Worm (Caenorhabditis elegans) whole organism, L4 larva: ENCODE results near the gene ZK1320.3.
A peak's percentile ranks its signal among the peaks of the same experiment; 100 is the strongest.

Experiments
- D1046.2 ChIP-seq: fragments of 200-800 bp; sonication (Bioruptor generic); IDR thresholded peaks from 2 replicates; pipeline ENCODE4 v1.3.6; 2022; ENCODE audit warnings: missing genetic modification characterization, missing compliant biosample characterization
- T20F7.1 ChIP-seq: fragments of 200-800 bp; sonication (Bioruptor generic); optimal IDR thresholded peaks from 2 replicates; lab custom pipeline; 2018; ENCODE audit warnings: mild to moderate bottlenecking, missing genetic modification characterization, missing compliant biosample characterization
- T26A8.4 ChIP-seq: fragments of 200-800 bp; sonication (Bioruptor generic); IDR thresholded peaks from 2 replicates; pipeline ENCODE4 v1.3.6; 2022; ENCODE audit warnings: missing genetic modification characterization, missing compliant biosample characterization
- Y105C5A.15 ChIP-seq: fragments of 200-800 bp; sonication (Bioruptor generic); IDR thresholded peaks from 2 replicates; pipeline ENCODE4 v1.3.6; 2022; ENCODE audit warnings: missing genetic modification characterization, missing compliant biosample characterization
- Y48G9A.11 ChIP-seq: fragments of 200-800 bp; sonication (Bioruptor generic); IDR thresholded peaks from 2 replicates; pipeline ENCODE4 v1.3.6; 2022; ENCODE audit warnings: missing genetic modification reagents, missing genetic modification characterization, missing compliant biosample characterization
- aha-1 ChIP-seq: fragments of 150-350 bp; peaks from one replicate; lab custom pipeline; 2014; ENCODE audit warnings: missing biosample characterization, missing genetic modification characterization
- ama-1 ChIP-seq: fragments of 150-350 bp; optimal IDR thresholded peaks from 2 replicates; lab custom pipeline; 2014; ENCODE audit warnings: inconsistent platforms, mixed read lengths
- ceh-20 ChIP-seq: fragments of 200-800 bp; sonication (Bioruptor generic); IDR thresholded peaks from 2 replicates; pipeline ENCODE4 v1.3.6; 2022; ENCODE audit warnings: missing genetic modification reagents, missing genetic modification characterization, missing compliant biosample characterization
- ceh-62 ChIP-seq: sonication (generic microtip); optimal IDR thresholded peaks from 2 replicates; lab custom pipeline; 2017; ENCODE audit warnings: missing biosample characterization, missing genetic modification characterization
- ces-1 ChIP-seq: fragments of 150-350 bp; sonication (generic microtip); optimal IDR thresholded peaks from 4 replicates; lab custom pipeline; 2014; ENCODE audit warnings: missing biosample characterization, missing genetic modification reagents, missing genetic modification characterization
- cey-2 ChIP-seq: sonication (generic microtip); optimal IDR thresholded peaks from 3 replicates; lab custom pipeline; 2017; ENCODE audit warnings: missing genetic modification characterization, mild to moderate bottlenecking, missing compliant biosample characterization, antibody characterized with exemption, borderline replicate concordance; ENCODE audit not compliant: insufficient read depth
- daf-16 ChIP-seq, 3 experiments: sonication (generic microtip); optimal IDR thresholded peaks; 2 replicates each; lab custom pipeline; 2016 to 2017; ENCODE audit warnings: missing genetic modification characterization in 3 of 3, missing genetic modification reagents in 3 of 3, mild to moderate bottlenecking in 2 of 3, missing compliant biosample characterization in 2 of 3, missing biosample characterization in 1 of 3, moderate library complexity in 1 of 3
- daf-19 ChIP-seq: fragments of 200-800 bp; sonication (Bioruptor generic); conservative IDR thresholded peaks from 2 replicates; pipeline ENCODE4 v1.3.6; 2022; ENCODE audit warnings: missing genetic modification characterization, missing compliant biosample characterization
- daf-8 ChIP-seq: fragments of 200-800 bp; sonication (Bioruptor generic); IDR thresholded peaks from 2 replicates; pipeline ENCODE4 v1.3.6; 2022; ENCODE audit warnings: missing genetic modification characterization, missing compliant biosample characterization
- dmd-6 ChIP-seq: fragments of 200-800 bp; sonication (Bioruptor generic); IDR thresholded peaks from 2 replicates; pipeline ENCODE4 v1.3.6; 2022; ENCODE audit warnings: missing genetic modification reagents, missing genetic modification characterization, missing compliant biosample characterization
- dmd-8 ChIP-seq: fragments of 200-800 bp; sonication (Bioruptor generic); IDR thresholded peaks from 2 replicates; pipeline ENCODE4 v1.3.6; 2022; ENCODE audit warnings: missing genetic modification characterization, missing compliant biosample characterization
- dve-1 ChIP-seq: sonication (generic microtip); optimal IDR thresholded peaks from 2 replicates; lab custom pipeline; 2017; ENCODE audit warnings: antibody characterized with exemption, mild to moderate bottlenecking, missing genetic modification characterization, missing compliant biosample characterization; ENCODE audit not compliant: insufficient read depth
- hlh-11 ChIP-seq: fragments of 200-800 bp; sonication (Bioruptor generic); optimal IDR thresholded peaks from 2 replicates; lab custom pipeline; 2018; ENCODE audit warnings: mild to moderate bottlenecking, missing genetic modification characterization, missing compliant biosample characterization
- hmg-1.1 ChIP-seq: fragments of 200-800 bp; sonication (Bioruptor generic); IDR thresholded peaks from 2 replicates; pipeline ENCODE4 v1.3.6; 2022; ENCODE audit warnings: missing genetic modification reagents, missing genetic modification characterization, missing compliant biosample characterization
- jun-1 ChIP-seq: fragments of 150-350 bp; optimal IDR thresholded peaks from 2 replicates; lab custom pipeline; 2014; ENCODE audit warnings: missing biosample characterization, missing genetic modification reagents, missing genetic modification characterization
- lin-13 ChIP-seq: fragments of 150-350 bp; optimal IDR thresholded peaks from 2 replicates; lab custom pipeline; 2014; ENCODE audit warnings: missing biosample characterization, missing genetic modification reagents, missing genetic modification characterization
- madf-9 ChIP-seq: fragments of 200-800 bp; sonication (Bioruptor generic); conservative IDR thresholded peaks from 2 replicates; pipeline ENCODE4 v1.3.6; 2022; ENCODE audit warnings: missing genetic modification reagents, missing genetic modification characterization, missing compliant biosample characterization
- mdl-1 ChIP-seq, 2 experiments: fragments of 150-350 bp in 1 of 2; sonication (generic microtip) in 1 of 2; optimal IDR thresholded peaks; 2 replicates each; lab custom pipeline; 2014 to 2017; ENCODE audit warnings: missing biosample characterization in 2 of 2, missing genetic modification characterization in 2 of 2
- mdt-29 ChIP-seq: fragments of 200-800 bp; sonication (Bioruptor generic); IDR thresholded peaks from 2 replicates; pipeline ENCODE4 v1.3.6; 2022; ENCODE audit warnings: missing genetic modification reagents, missing genetic modification characterization, missing compliant biosample characterization
- mep-1 ChIP-seq: fragments of 150-350 bp; sonication (generic microtip); optimal IDR thresholded peaks from 3 replicates; lab custom pipeline; 2014; ENCODE audit warnings: missing biosample characterization, missing genetic modification characterization
- mxl-3 ChIP-seq: fragments of 200-800 bp; sonication (Bioruptor generic); optimal IDR thresholded peaks from 2 replicates; lab custom pipeline; 2018; ENCODE audit warnings: mild to moderate bottlenecking, missing genetic modification characterization, missing compliant biosample characterization
- nhr-10 ChIP-seq: fragments of 150-350 bp; optimal IDR thresholded peaks from 2 replicates; lab custom pipeline; 2014; ENCODE audit warnings: missing biosample characterization, missing genetic modification characterization
- nhr-102 ChIP-seq: sonication (generic microtip); optimal IDR thresholded peaks from 2 replicates; lab custom pipeline; 2016; ENCODE audit warnings: mild to moderate bottlenecking, missing genetic modification characterization, moderate library complexity, missing compliant biosample characterization
- nhr-28 ChIP-seq: fragments of 150-350 bp; optimal IDR thresholded peaks from 2 replicates; lab custom pipeline; 2014; ENCODE audit warnings: missing biosample characterization, missing genetic modification characterization
- nhr-41 ChIP-seq: fragments of 200-800 bp; sonication (Bioruptor generic); IDR thresholded peaks from 2 replicates; pipeline ENCODE4 v1.3.6; 2022; ENCODE audit warnings: missing genetic modification reagents, missing genetic modification characterization, missing compliant biosample characterization
- nhr-48 ChIP-seq: sonication (generic microtip); optimal IDR thresholded peaks from 2 replicates; lab custom pipeline; 2016; ENCODE audit warnings: mild to moderate bottlenecking, missing genetic modification characterization, missing compliant biosample characterization
- php-3 ChIP-seq: fragments of 200-800 bp; sonication (Bioruptor generic); IDR thresholded peaks from 2 replicates; pipeline ENCODE4 v1.3.6; 2022; ENCODE audit warnings: missing genetic modification reagents, missing genetic modification characterization, missing compliant biosample characterization
- pqm-1 ChIP-seq: sonication (generic microtip); optimal IDR thresholded peaks from 2 replicates; lab custom pipeline; 2017; ENCODE audit warnings: missing biosample characterization, missing genetic modification characterization
- saeg-2 ChIP-seq: fragments of 200-800 bp; sonication (Bioruptor generic); IDR thresholded peaks from 2 replicates; pipeline ENCODE4 v1.3.6; 2022; ENCODE audit warnings: missing genetic modification reagents, missing genetic modification characterization, missing compliant biosample characterization
- snpc-4 ChIP-seq: fragments of 150-350 bp; optimal IDR thresholded peaks from 2 replicates; lab custom pipeline; 2014; ENCODE audit warnings: missing biosample characterization, missing genetic modification characterization
- unc-39 ChIP-seq: sonication (generic microtip); optimal IDR thresholded peaks from 2 replicates; lab custom pipeline; 2017; ENCODE audit warnings: missing biosample characterization, missing genetic modification characterization
- unc-62 ChIP-seq, 3 experiments: fragments of 150-350 bp in 1 of 3; sonication (generic microtip); optimal IDR thresholded peaks in 2 of 3; peaks in 1 of 3; 1 replicate in 1 of 3; 2 replicates in 2 of 3; lab custom pipeline; 2014 to 2017; ENCODE audit warnings: missing biosample characterization in 3 of 3, missing genetic modification characterization in 3 of 3, missing genetic modification reagents in 3 of 3, missing genotype in 1 of 3

Gene ZK1320.3

ce11 chrII:9662797-9663196 lies 2.6 kb upstream of the ZK1320.3 start, which contains the start of gene cyp-13A10:
Gene cyp-13A10 (minus strand): TSS chrII:9662884.
- TF ChIP-seq unc-39 (tag; lab: Kevin White, UChicago) (no peak), nhr-28 (tag; lab: Kevin White, UChicago) (peak; percentile 53)

DNA sequence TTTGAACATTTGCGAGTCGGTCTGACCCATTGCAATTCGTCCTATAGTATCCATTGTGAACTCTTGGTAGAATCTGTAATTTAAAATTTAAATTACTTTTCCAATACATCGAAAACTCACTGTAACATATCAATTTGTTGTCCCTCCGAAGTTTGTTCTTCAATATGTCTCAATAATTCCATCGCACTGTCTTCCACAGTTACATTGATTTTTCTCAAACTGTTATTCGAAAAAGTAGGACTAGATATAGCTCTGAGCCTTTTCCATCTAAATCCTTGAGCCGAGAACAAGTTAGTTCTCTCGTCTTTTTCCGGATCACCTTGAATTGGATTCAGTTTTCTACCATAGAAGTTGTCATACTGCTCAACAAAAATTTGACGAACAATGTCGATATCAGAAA lies 1.9 kb upstream of the ZK1320.3 start:
- TF ChIP-seq aha-1 (tag; lab: Kevin White, UChicago) = peak; percentile 95
- TF ChIP-seq ama-1 (lab: Kevin White, UChicago) = no peak
- TF ChIP-seq, all 104 proteins: peak for 1

ce11 chrII:9658915-9659314 lies 1.3 kb downstream of the ZK1320.3 start, which contains the start of gene ZK1320.2:
Gene ZK1320.2 (minus strand): TSS chrII:9659002.
- TF ChIP-seq Y105C5A.15 (GFP tag; lab: Robert Waterston, UW) (no peak), dve-1 (tag; lab: Kevin White, UChicago) (peak; percentile 17), mdt-29 (GFP tag; lab: Robert Waterston, UW) (no peak), aha-1 (tag; lab: Kevin White, UChicago) (no peak), pqm-1 (tag; lab: Kevin White, UChicago) (peak; percentile 69), Y48G9A.11 (GFP tag; lab: Robert Waterston, UW) (no peak), lin-13 (GFP tag; lab: Kevin White, UChicago) (no peak), daf-16 (GFP tag; optimal IDR thresholded peaks at IDR 0.05; lab: Kevin White, UChicago) (no peak), daf-16 (tag; optimal IDR thresholded peaks at IDR 0.05; lab: Kevin White, UChicago) (peak; percentile 43), daf-19 (GFP tag; lab: Robert Waterston, UW) (no peak), jun-1 (no peak), nhr-28 (tag; lab: Kevin White, UChicago) (peak; percentile 55), cey-2 (tag; lab: Kevin White, UChicago) (no peak), unc-62 (GFP tag; optimal IDR thresholded peaks at IDR 0.05 in 1 of 2; lab: Kevin White, UChicago) (no peak), unc-62 (tag; optimal IDR thresholded peaks at IDR 0.05; lab: Kevin White, UChicago) (no peak), saeg-2 (GFP tag; lab: Robert Waterston, UW) (no peak), ces-1 (GFP tag; lab: Kevin White, UChicago) (no peak), nhr-10 (no peak), dmd-6 (GFP tag; lab: Robert Waterston, UW) (peak; percentile 48; the same call in 1 of the 2 replicates), D1046.2 (no peak), hmg-1.1 (GFP tag; lab: Robert Waterston, UW) (no peak)

DNA sequence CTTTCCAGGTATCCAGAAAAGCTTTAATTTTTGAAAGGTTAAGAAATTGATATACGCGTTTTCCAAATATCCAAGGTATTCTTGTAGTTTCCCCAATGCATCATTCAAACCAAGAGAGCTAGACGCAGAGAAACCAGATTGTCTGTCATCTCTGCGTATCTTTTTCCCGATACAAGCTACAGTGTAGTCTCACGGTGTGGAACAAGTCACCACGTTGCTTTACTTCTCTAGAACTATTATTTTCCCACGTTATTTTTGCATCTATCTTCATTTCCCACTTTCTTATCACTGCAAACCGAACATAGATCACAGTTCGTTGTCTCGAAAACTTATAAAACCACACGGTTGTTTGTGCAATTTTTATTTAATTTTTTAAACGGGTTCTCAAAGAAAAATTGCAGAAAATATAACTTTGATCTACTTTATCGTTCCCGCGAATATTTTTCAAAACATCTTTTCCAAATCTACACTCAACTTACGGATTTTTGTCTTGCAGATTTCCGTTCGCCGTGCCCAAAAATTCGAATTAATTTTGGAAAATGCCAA lies 3.9 kb downstream of the ZK1320.3 start, which contains the start of gene gstk-1:
gstk-1 (plus strand) TSS at position 496 of the 546 bp plus-strand sequence.
- TF ChIP-seq madf-9 (GFP tag; lab: Robert Waterston, UW) (no peak), mdl-1 (tag; optimal IDR thresholded peaks at IDR 0.05; lab: Kevin White, UChicago) (peak in 1 of 2 experiments; percentile 60), mep-1 (tag; lab: Kevin White, UChicago) (peak; percentile 30), daf-8 (GFP tag; lab: Robert Waterston, UW) (no peak), nhr-48 (tag; lab: Kevin White, UChicago) (peak; percentile 67), mxl-3 (peak; percentile 98), dmd-8 (GFP tag; lab: Robert Waterston, UW) (0 out of 2 replicates have a peak, but pooled peaks have one; percentile 25), T20F7.1 (GFP tag; lab: Kevin White, UChicago) (peak; percentile 16), hlh-11 (tag; lab: Kevin White, UChicago) (peak; percentile 68), ama-1 (lab: Kevin White, UChicago) (no peak), snpc-4 (tag; lab: Kevin White, UChicago) (no peak), daf-16 (GFP tag; optimal IDR thresholded peaks at IDR 0.05; lab: Kevin White, UChicago) (no peak), daf-16 (tag; optimal IDR thresholded peaks at IDR 0.05; lab: Kevin White, UChicago) (peak; percentile 65), saeg-2 (GFP tag; lab: Robert Waterston, UW) (no peak), nhr-28 (tag; lab: Kevin White, UChicago) (peak; percentile 62), aha-1 (tag; lab: Kevin White, UChicago) (peak; percentile 2), dmd-6 (GFP tag; lab: Robert Waterston, UW) (peak; percentile 90), php-3 (GFP tag; lab: Robert Waterston, UW) (peak; percentile 55; the same call in 1 of the 2 replicates), ceh-20 (GFP tag; lab: Robert Waterston, UW) (peak; percentile 47; the same call in 1 of the 2 replicates), lin-13 (GFP tag; lab: Kevin White, UChicago) (peak; percentile 84), unc-62 (GFP tag; optimal IDR thresholded peaks at IDR 0.05 in 1 of 2; lab: Kevin White, UChicago) (peak in 1 of 2 experiments; percentile 3), unc-62 (tag; optimal IDR thresholded peaks at IDR 0.05; lab: Kevin White, UChicago) (no peak), dve-1 (tag; lab: Kevin White, UChicago) (peak; percentile 58), nhr-102 (tag; lab: Kevin White, UChicago) (peak; percentile 36), pqm-1 (tag; lab: Kevin White, UChicago) (peak; percentile 22), T26A8.4 (GFP tag; lab: Robert Waterston, UW) (no peak), ceh-62 (tag; lab: Kevin White, UChicago) (no peak), nhr-41 (GFP tag; lab: Robert Waterston, UW) (no peak)
